Worm (Caenorhabditis elegans): ENCODE results near the gene gtbp-1.

ce11 chrIV:10151439-10151997 is 22.8 kb upstream of the gtbp-1 start, which contains the start of gene copg-1:
- TF ChIP-seq vab-7 (GFP tag; IDR thresholded peaks at IDR 0.05) = no peak
- no peak for TF ChIP-seq dmd-9 (GFP tag; IDR thresholded peaks at IDR 0.05)
- TF ChIP-seq R02D3.7 (tag; optimal IDR thresholded peaks at IDR 0.05) = no peak
- TF ChIP-seq zfp-3 (GFP tag; conservative IDR thresholded peaks at IDR 0.05) = no peak
- no peak for TF ChIP-seq pha-4 (GFP tag; IDR thresholded peaks at IDR 0.05)
- no peak for TF ChIP-seq pha-4 (tag; optimal IDR thresholded peaks at IDR 0.05)
